Worm (Caenorhabditis elegans) whole organism, L1 larva: ENCODE results near the gene fbxa-95.

Source experiments
- C16A3.4 ChIP-seq: fragments of 150-350 bp; optimal IDR thresholded peaks from 2 replicates; lab custom pipeline; 2014; ENCODE audit warnings: missing biosample characterization, missing genetic modification characterization
- dpl-1 ChIP-seq, 3 experiments: fragments of 150-350 bp in 2 of 3; sonication (generic microtip) in 1 of 3; optimal IDR thresholded peaks; 2 replicates each; lab custom pipeline; 2014 to 2017; ENCODE audit warnings: missing biosample characterization in 3 of 3, missing genetic modification characterization in 3 of 3, missing genetic modification reagents in 3 of 3
- mdl-1 ChIP-seq, 2 experiments: fragments of 150-350 bp; optimal IDR thresholded peaks; 2 replicates each; lab custom pipeline; 2014 to 2017; ENCODE audit warnings: missing biosample characterization in 2 of 2, missing genetic modification characterization in 2 of 2, inconsistent platforms in 1 of 2
- nhr-12 ChIP-seq: sonication (generic microtip); optimal IDR thresholded peaks from 2 replicates; lab custom pipeline; 2017; ENCODE audit warnings: missing biosample characterization, missing genetic modification characterization
- nhr-28 ChIP-seq: fragments of 150-350 bp; optimal IDR thresholded peaks from 2 replicates; lab custom pipeline; 2014; ENCODE audit warnings: missing biosample characterization, missing genetic modification characterization
- nhr-77 ChIP-seq: fragments of 150-350 bp; optimal IDR thresholded peaks from 2 replicates; lab custom pipeline; 2014; ENCODE audit warnings: missing biosample characterization, missing genetic modification characterization
- skn-1 ChIP-seq: fragments of 150-350 bp; optimal IDR thresholded peaks from 2 replicates; lab custom pipeline; 2014; ENCODE audit warnings: missing biosample characterization, missing genetic modification characterization
- snpc-4 ChIP-seq: fragments of 150-350 bp; optimal IDR thresholded peaks from 2 replicates; lab custom pipeline; 2014; ENCODE audit warnings: missing biosample characterization, missing genetic modification characterization
- swsn-7 ChIP-seq: sonication (generic microtip); optimal IDR thresholded peaks from 2 replicates; lab custom pipeline; 2016; ENCODE audit warnings: missing genetic modification characterization, missing compliant biosample characterization
- unc-62 ChIP-seq: fragments of 150-350 bp; optimal IDR thresholded peaks from 2 replicates; lab custom pipeline; 2014; ENCODE audit warnings: missing biosample characterization, missing genetic modification reagents, missing genetic modification characterization
- zag-1 ChIP-seq: fragments of 150-350 bp; optimal IDR thresholded peaks from 2 replicates; lab custom pipeline; 2014; ENCODE audit warnings: missing biosample characterization, missing genetic modification characterization

- no peak for TF ChIP-seq snpc-4 (tag; lab: Kevin White, UChicago)
- no peak for TF ChIP-seq zag-1 (tag; lab: Kevin White, UChicago)
- TF ChIP-seq dpl-1 (GFP tag; optimal IDR thresholded peaks at IDR 0.05; lab: Kevin White, UChicago) = no peak
- no peak for TF ChIP-seq nhr-77 (tag; lab: Kevin White, UChicago)
- TF ChIP-seq skn-1 (tag; lab: Kevin White, UChicago) = no peak
- no peak for TF ChIP-seq swsn-7 (tag; lab: Kevin White, UChicago)
- TF ChIP-seq unc-62 = no peak
- no peak for TF ChIP-seq mdl-1 (tag; optimal IDR thresholded peaks at IDR 0.05; lab: Kevin White, UChicago)
- TF ChIP-seq nhr-28 (tag; lab: Kevin White, UChicago) = no peak
- no peak for TF ChIP-seq nhr-12 (tag; lab: Kevin White, UChicago)
- no peak for TF ChIP-seq C16A3.4 (tag; lab: Kevin White, UChicago)
Measured at ce11 chrV:15533096-15533495, 38.2 kb upstream of the fbxa-95 start, which contains the start of gene F21A3.11.
